Worm (Caenorhabditis elegans) whole organism, L2 larva: ENCODE data around the gene C36A4.11.
"Not testable (repeated sequence)": the region's sequence is repeated elsewhere in the genome, so short reads cannot be mapped to it uniquely, and the experiment has no call there.

Source experiments
- C34F6.9 ChIP-seq: fragments of 150-350 bp; optimal IDR thresholded peaks from 2 replicates; lab custom pipeline; 2014; ENCODE audit warnings: missing biosample characterization, missing genetic modification characterization
- F13H6.1 ChIP-seq: sonication (generic microtip); optimal IDR thresholded peaks from 2 replicates; lab custom pipeline; 2016; ENCODE audit warnings: missing genetic modification characterization, missing compliant biosample characterization
- R02D3.7 ChIP-seq: fragments of 150-350 bp; optimal IDR thresholded peaks from 2 replicates; lab custom pipeline; 2014; ENCODE audit warnings: missing biosample characterization, missing genetic modification characterization
- ZK546.5 ChIP-seq: sonication (generic microtip); optimal IDR thresholded peaks from 2 replicates; lab custom pipeline; 2017; ENCODE audit warnings: missing biosample characterization, missing genetic modification characterization
- alr-1 ChIP-seq: fragments of 150-350 bp; optimal IDR thresholded peaks from 2 replicates; lab custom pipeline; 2014; ENCODE audit warnings: missing biosample characterization, missing genetic modification characterization
- aly-2 ChIP-seq: fragments of 150-350 bp; optimal IDR thresholded peaks from 2 replicates; lab custom pipeline; 2014; ENCODE audit warnings: missing biosample characterization, missing genetic modification characterization
- ama-1 ChIP-seq: fragments of 150-350 bp; optimal IDR thresholded peaks from 2 replicates; lab custom pipeline; 2018; ENCODE audit warnings: inconsistent platforms
- blmp-1 ChIP-seq: sonication (generic microtip); optimal IDR thresholded peaks from 2 replicates; lab custom pipeline; 2017; ENCODE audit warnings: missing genetic modification characterization, mild to moderate bottlenecking, missing compliant biosample characterization, antibody characterized with exemption, moderate library complexity; ENCODE audit not compliant: insufficient read depth
- ceh-82 ChIP-seq: fragments of 150-350 bp; optimal IDR thresholded peaks from 2 replicates; lab custom pipeline; 2014; ENCODE audit warnings: missing biosample characterization, missing genetic modification characterization
- crh-2 ChIP-seq: sonication (generic microtip); optimal IDR thresholded peaks from 2 replicates; lab custom pipeline; 2017; ENCODE audit warnings: missing biosample characterization, missing genetic modification characterization
- egl-27 ChIP-seq: sonication (generic microtip); optimal IDR thresholded peaks from 3 replicates; lab custom pipeline; 2017; ENCODE audit warnings: missing biosample characterization, missing genetic modification reagents, missing genetic modification characterization
- elt-1 ChIP-seq: fragments of 150-350 bp; optimal IDR thresholded peaks from 2 replicates; lab custom pipeline; 2014; ENCODE audit warnings: missing biosample characterization, missing genetic modification characterization
- elt-3 ChIP-seq: sonication (generic microtip); optimal IDR thresholded peaks from 2 replicates; lab custom pipeline; 2017; ENCODE audit warnings: missing biosample characterization, missing genetic modification characterization
- fos-1 ChIP-seq: fragments of 150-350 bp; optimal IDR thresholded peaks from 2 replicates; lab custom pipeline; 2014; ENCODE audit warnings: missing biosample characterization, missing genetic modification characterization
- gmeb-1 ChIP-seq: fragments of 150-350 bp; optimal IDR thresholded peaks from 2 replicates; lab custom pipeline; 2014; ENCODE audit warnings: missing biosample characterization, missing genetic modification characterization
- lin-11 ChIP-seq: fragments of 150-350 bp; sonication (generic microtip); optimal IDR thresholded peaks from 2 replicates; lab custom pipeline; 2014; ENCODE audit warnings: missing biosample characterization, missing genetic modification characterization, inconsistent platforms, mixed read lengths
- lin-13 ChIP-seq: fragments of 150-350 bp; optimal IDR thresholded peaks from 2 replicates; lab custom pipeline; 2014; ENCODE audit warnings: missing biosample characterization, missing genetic modification reagents, missing genetic modification characterization
- lin-39 ChIP-seq: fragments of 150-350 bp; optimal IDR thresholded peaks from 2 replicates; lab custom pipeline; 2014; ENCODE audit warnings: missing biosample characterization, missing genetic modification reagents, missing genetic modification characterization
- lsy-2 ChIP-seq, 2 experiments: fragments of 150-350 bp in 1 of 2; sonication (generic microtip) in 1 of 2; optimal IDR thresholded peaks; 2 replicates each; lab custom pipeline; 2014 to 2017; ENCODE audit warnings: missing biosample characterization in 2 of 2, missing genetic modification characterization in 2 of 2
- mbf-1 ChIP-seq: sonication (generic microtip); optimal IDR thresholded peaks from 2 replicates; lab custom pipeline; 2017; ENCODE audit warnings: missing biosample characterization, missing genetic modification characterization
- mdl-1 ChIP-seq, 2 experiments: fragments of 150-350 bp in 1 of 2; sonication (generic microtip) in 1 of 2; optimal IDR thresholded peaks; 2 replicates each; lab custom pipeline; 2017; ENCODE audit warnings: missing biosample characterization in 2 of 2, missing genetic modification characterization in 2 of 2
- nhr-10 ChIP-seq: sonication (generic microtip); optimal IDR thresholded peaks from 2 replicates; lab custom pipeline; 2017; ENCODE audit warnings: missing biosample characterization, missing genetic modification characterization
- nhr-11 ChIP-seq: fragments of 150-350 bp; optimal IDR thresholded peaks from 2 replicates; lab custom pipeline; 2014; ENCODE audit warnings: missing biosample characterization, missing genetic modification characterization
- nhr-12 ChIP-seq: fragments of 150-350 bp; optimal IDR thresholded peaks from 2 replicates; lab custom pipeline; 2014; ENCODE audit warnings: missing biosample characterization, missing genetic modification characterization
- nhr-129 ChIP-seq: fragments of 150-350 bp; optimal IDR thresholded peaks from 2 replicates; lab custom pipeline; 2014; ENCODE audit warnings: missing biosample characterization, missing genetic modification characterization
- nhr-21 ChIP-seq: fragments of 150-350 bp; optimal IDR thresholded peaks from 2 replicates; lab custom pipeline; 2014; ENCODE audit warnings: missing biosample characterization, missing genetic modification characterization
- nhr-23 ChIP-seq: fragments of 150-350 bp; optimal IDR thresholded peaks from 2 replicates; lab custom pipeline; 2014; ENCODE audit warnings: missing biosample characterization, missing genetic modification reagents, missing genetic modification characterization
- nhr-237 ChIP-seq: fragments of 150-350 bp; optimal IDR thresholded peaks from 2 replicates; lab custom pipeline; 2014; ENCODE audit warnings: missing biosample characterization, missing genetic modification characterization
- nhr-25 ChIP-seq: fragments of 150-350 bp; sonication (generic microtip); optimal IDR thresholded peaks from 3 replicates; lab custom pipeline; 2014; ENCODE audit warnings: missing biosample characterization, missing genetic modification characterization
- nhr-6 ChIP-seq: fragments of 150-350 bp; optimal IDR thresholded peaks from 2 replicates; lab custom pipeline; 2014; ENCODE audit warnings: missing biosample characterization, missing genetic modification characterization
- nhr-77 ChIP-seq: fragments of 150-350 bp; optimal IDR thresholded peaks from 2 replicates; lab custom pipeline; 2014; ENCODE audit warnings: missing biosample characterization, missing genetic modification characterization
- peb-1 ChIP-seq: fragments of 150-350 bp; optimal IDR thresholded peaks from 2 replicates; lab custom pipeline; 2014; ENCODE audit warnings: missing biosample characterization, missing genetic modification characterization
- sem-4 ChIP-seq: fragments of 150-350 bp; optimal IDR thresholded peaks from 2 replicates; lab custom pipeline; 2014; ENCODE audit warnings: missing biosample characterization, missing genetic modification reagents, missing genetic modification characterization
- skn-1 ChIP-seq: sonication (generic microtip); optimal IDR thresholded peaks from 2 replicates; lab custom pipeline; 2017; ENCODE audit warnings: missing biosample characterization, missing genetic modification characterization
- sma-3 ChIP-seq: sonication (generic microtip); optimal IDR thresholded peaks from 2 replicates; lab custom pipeline; 2016; ENCODE audit warnings: missing genetic modification reagents, missing genetic modification characterization, missing compliant biosample characterization
- sma-9 ChIP-seq, 2 experiments: fragments of 150-350 bp in 1 of 2; sonication (generic microtip) in 1 of 2; optimal IDR thresholded peaks; 2 replicates each; lab custom pipeline; 2014 to 2016; ENCODE audit warnings: missing genetic modification characterization in 2 of 2, mild to moderate bottlenecking in 1 of 2, missing biosample characterization in 1 of 2, missing compliant biosample characterization in 1 of 2, missing genetic modification reagents in 1 of 2, moderate library complexity in 1 of 2
- snpc-4 ChIP-seq: fragments of 150-350 bp; optimal IDR thresholded peaks from 2 replicates; lab custom pipeline; 2014; ENCODE audit warnings: missing biosample characterization, missing genetic modification characterization
- unc-39 ChIP-seq: fragments of 150-350 bp; optimal IDR thresholded peaks from 2 replicates; lab custom pipeline; 2014; ENCODE audit warnings: missing biosample characterization, missing genetic modification characterization
- unc-55 ChIP-seq: fragments of 150-350 bp; sonication (generic microtip); optimal IDR thresholded peaks from 3 replicates; lab custom pipeline; 2014; ENCODE audit warnings: missing biosample characterization, missing genetic modification reagents, missing genetic modification characterization
- zag-1 ChIP-seq: fragments of 150-350 bp; optimal IDR thresholded peaks from 2 replicates; lab custom pipeline; 2014; ENCODE audit warnings: missing biosample characterization, missing genetic modification characterization
- ztf-1 ChIP-seq: fragments of 200-800 bp; sonication (Bioruptor generic); conservative IDR thresholded peaks from 2 replicates; pipeline ENCODE4 v1.3.6; 2022; ENCODE audit warnings: missing genetic modification characterization, missing compliant biosample characterization
- ztf-11 ChIP-seq: sonication (generic microtip); optimal IDR thresholded peaks from 2 replicates; lab custom pipeline; 2017; ENCODE audit warnings: missing biosample characterization, missing genetic modification characterization
- ztf-4 ChIP-seq: fragments of 150-350 bp; optimal IDR thresholded peaks from 2 replicates; lab custom pipeline; 2014; ENCODE audit warnings: missing biosample characterization, missing genetic modification characterization

C36A4.11 gene

DNA sequence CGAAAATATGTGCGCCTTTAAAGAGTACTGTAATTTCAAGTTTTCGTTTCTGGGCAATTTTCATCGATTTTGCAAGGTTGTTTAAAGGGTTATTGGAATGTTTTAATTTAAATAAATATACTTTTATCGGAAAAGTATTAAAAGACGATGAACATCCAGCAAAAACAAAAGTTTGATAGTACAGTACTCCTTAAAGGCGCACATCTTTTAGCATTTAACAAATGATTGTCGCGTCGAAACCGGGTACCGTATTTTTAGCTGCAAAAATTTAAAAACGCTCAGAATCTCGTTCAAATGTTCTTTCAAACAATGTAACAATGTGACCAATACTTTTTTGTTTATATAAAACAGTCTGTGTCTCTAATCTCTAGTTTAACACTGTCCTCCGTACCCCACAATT lies at the start of gene C36A4.11:
TSS of gene C36A4.11 (plus strand) at position 301 of the 400 bp plus-strand sequence.
- TF ChIP-seq mbf-1; nhr-25 (tag; lab: Kevin White, UChicago); F13H6.1 (tag; lab: Kevin White, UChicago): not testable (repeated sequence)

DNA sequence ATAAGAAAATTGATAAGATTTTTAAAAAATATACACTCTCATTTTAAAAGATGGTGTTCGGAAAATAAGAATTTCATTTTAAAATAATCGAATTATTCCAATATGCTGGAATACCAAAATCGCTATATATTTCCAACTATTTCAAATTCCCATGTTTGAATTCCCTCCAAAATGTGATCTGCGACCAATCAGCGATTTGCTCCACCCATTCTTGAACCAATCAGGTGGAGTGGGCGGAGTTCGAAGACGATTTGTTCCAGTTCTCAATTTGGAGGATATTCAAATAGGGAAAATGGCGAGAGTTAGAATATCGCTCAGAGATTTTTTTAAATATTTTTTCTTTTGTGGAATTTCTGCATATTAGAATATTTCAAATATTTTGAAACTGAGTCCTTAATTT lies 49.5 kb upstream of the C36A4.11 start:
- no peak for TF ChIP-seq unc-55 (GFP tag; lab: Kevin White, UChicago)
- no peak for TF ChIP-seq skn-1 (tag; lab: Kevin White, UChicago)
- TF ChIP-seq crh-2 (tag; lab: Kevin White, UChicago): no peak
- no peak for TF ChIP-seq R02D3.7 (tag; lab: Kevin White, UChicago)
- TF ChIP-seq F13H6.1 (tag; lab: Kevin White, UChicago): no peak
- no peak for TF ChIP-seq lin-39 (tag; lab: Kevin White, UChicago)
- TF ChIP-seq sem-4 (tag; lab: Kevin White, UChicago): no peak
- TF ChIP-seq nhr-21: no peak
- TF ChIP-seq peb-1 (tag; lab: Kevin White, UChicago): no peak
- no peak for TF ChIP-seq elt-3
- no peak for TF ChIP-seq C34F6.9 (tag; lab: Kevin White, UChicago)
- no peak for TF ChIP-seq ztf-11 (tag; lab: Kevin White, UChicago)
- TF ChIP-seq elt-1 (tag; lab: Kevin White, UChicago): no peak
- no peak for TF ChIP-seq zag-1 (tag; lab: Kevin White, UChicago)
- no peak for TF ChIP-seq ztf-4 (tag; lab: Kevin White, UChicago)
- no peak for TF ChIP-seq lsy-2 (tag; optimal IDR thresholded peaks at IDR 0.05; lab: Kevin White, UChicago)

DNA sequence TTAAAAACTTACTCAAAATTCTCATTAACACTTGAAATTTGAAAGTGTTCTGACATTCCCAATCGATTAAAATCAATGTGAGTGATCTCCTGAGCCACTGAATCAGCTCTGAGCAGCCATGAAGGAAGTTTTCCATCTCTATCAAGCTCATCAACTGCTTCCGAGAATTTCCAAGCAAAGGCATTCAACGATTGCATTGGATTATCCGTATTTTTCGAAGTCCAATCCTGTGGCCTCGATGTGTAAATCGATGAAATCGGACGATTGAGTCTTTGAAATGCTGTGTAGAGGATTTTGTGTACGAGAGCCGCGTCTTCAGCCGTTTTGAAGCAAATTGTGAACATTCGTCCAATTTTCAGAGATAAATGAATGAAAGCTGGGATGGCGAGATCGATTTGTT lies 44.4 kb upstream of the C36A4.11 start:
- no peak for TF ChIP-seq aly-2 (tag; lab: Kevin White, UChicago)
- TF ChIP-seq nhr-237 (tag; lab: Kevin White, UChicago): no peak
- TF ChIP-seq ZK546.5: no peak
- no peak for TF ChIP-seq ztf-1

DNA sequence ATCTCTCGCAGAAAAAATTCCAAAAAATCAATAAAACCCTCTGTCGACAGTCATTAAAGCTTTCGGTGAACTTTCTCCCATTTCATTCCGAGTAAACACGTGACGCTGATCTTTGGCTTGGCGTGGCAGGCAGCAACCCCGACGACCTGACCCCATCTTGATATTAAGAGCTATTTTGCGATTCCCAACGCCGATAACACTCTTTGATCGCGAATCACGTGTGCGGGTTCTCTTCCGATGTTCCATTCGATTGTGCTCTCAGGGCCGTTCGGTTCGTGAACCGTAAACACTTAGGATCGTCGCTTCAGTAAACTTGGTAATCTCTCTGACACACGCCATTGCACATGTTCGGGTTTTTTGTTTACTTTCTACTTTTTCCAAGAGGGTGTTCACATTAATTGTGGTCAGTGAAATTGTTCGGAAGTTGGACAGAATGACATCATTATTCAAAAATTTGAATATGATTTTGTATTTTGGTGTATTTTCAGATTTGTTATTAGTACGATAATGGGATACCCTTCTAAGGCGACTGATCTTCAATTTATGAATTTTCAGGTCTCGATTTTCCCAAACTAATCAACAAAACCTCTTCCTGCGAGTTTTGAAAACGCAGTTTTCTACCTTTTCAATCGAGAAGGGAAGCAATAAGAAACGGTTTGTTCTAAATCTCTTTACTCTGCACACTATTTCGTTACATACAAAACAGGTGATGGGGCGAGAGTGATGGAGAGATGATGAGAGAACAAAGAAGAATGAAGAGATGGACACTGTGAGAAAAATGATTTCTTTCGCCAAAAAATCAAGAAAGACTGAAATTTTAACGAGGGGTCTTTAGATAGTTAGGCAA lies 43.0 kb upstream of the C36A4.11 start:
- peak; percentile 45 for TF ChIP-seq sma-3
- peak; percentile 22 for TF ChIP-seq nhr-21
- TF ChIP-seq unc-39: no peak
- no peak for TF ChIP-seq ztf-1
- TF ChIP-seq ztf-11 (tag; lab: Kevin White, UChicago): no peak
- peak; percentile 83 for TF ChIP-seq nhr-23
- TF ChIP-seq lin-39 (tag; lab: Kevin White, UChicago): no peak
- no peak for TF ChIP-seq R02D3.7 (tag; lab: Kevin White, UChicago)
- TF ChIP-seq elt-3: no peak
- TF ChIP-seq elt-1 (tag; lab: Kevin White, UChicago): peak; percentile 91
- peak; percentile 50 for TF ChIP-seq F13H6.1 (tag; lab: Kevin White, UChicago)
- TF ChIP-seq lin-11 (tag; lab: Kevin White, UChicago): no peak
- TF ChIP-seq zag-1 (tag; lab: Kevin White, UChicago): no peak
- peak; percentile 18 to 48 for TF ChIP-seq mdl-1 (tag; optimal IDR thresholded peaks at IDR 0.05; lab: Kevin White, UChicago)
- peak; percentile 35 for TF ChIP-seq nhr-129
- no peak for TF ChIP-seq unc-55 (GFP tag; lab: Kevin White, UChicago)
- TF ChIP-seq lsy-2 (tag; optimal IDR thresholded peaks at IDR 0.05; lab: Kevin White, UChicago): peak in 1 of 2 experiments; percentile 39
- no peak for TF ChIP-seq ztf-4 (tag; lab: Kevin White, UChicago)
- TF ChIP-seq blmp-1 (tag; lab: Kevin White, UChicago): peak; percentile 84
- no peak for TF ChIP-seq nhr-11
- peak; percentile 91 for TF ChIP-seq sma-9 (GFP tag; optimal IDR thresholded peaks at IDR 0.05; lab: Kevin White, UChicago)
- TF ChIP-seq sma-9 (tag; optimal IDR thresholded peaks at IDR 0.05; lab: Kevin White, UChicago): no peak
- peak; percentile 27 for TF ChIP-seq egl-27 (tag; lab: Kevin White, UChicago)
- no peak for TF ChIP-seq nhr-77 (tag; lab: Kevin White, UChicago)
- TF ChIP-seq nhr-10: no peak
- no peak for TF ChIP-seq ceh-82 (tag; lab: Kevin White, UChicago)
- peak; percentile 47 for TF ChIP-seq crh-2 (tag; lab: Kevin White, UChicago)
- TF ChIP-seq ama-1: no peak
- peak; percentile 88 for TF ChIP-seq nhr-25 (tag; lab: Kevin White, UChicago)
- peak; percentile 31 for TF ChIP-seq fos-1 (tag; lab: Kevin White, UChicago)
- no peak for TF ChIP-seq nhr-12 (tag; lab: Kevin White, UChicago)
- TF ChIP-seq skn-1 (tag; lab: Kevin White, UChicago): no peak
- TF ChIP-seq aly-2 (tag; lab: Kevin White, UChicago): no peak
- TF ChIP-seq C34F6.9 (tag; lab: Kevin White, UChicago): no peak
- TF ChIP-seq lin-13: peak; percentile 0
- no peak for TF ChIP-seq gmeb-1 (tag; lab: Kevin White, UChicago)
- TF ChIP-seq snpc-4 (tag; lab: Kevin White, UChicago): no peak
- TF ChIP-seq alr-1 (tag; lab: Kevin White, UChicago): no peak
- TF ChIP-seq nhr-6 (tag; lab: Kevin White, UChicago): no peak
